Fruit fly (Drosophila melanogaster) S2 (cell line): Measurements from ENCODE around the gene CG16972.
"Not testable (repeated sequence)": the region's sequence is repeated elsewhere in the genome, so short reads cannot be mapped to it uniquely, and the experiment has no call there.

ENCODE experiments used
- CG8478 ChIP-seq: fragments of >200 bp; optimal IDR thresholded peaks from 2 replicates; lab custom pipeline; 2018
- CTCF ChIP-seq, 2 experiments: fragments of >200 bp; optimal IDR thresholded peaks; 2 replicates each; lab custom pipeline; 2018

The CG16972 gene

DNA sequence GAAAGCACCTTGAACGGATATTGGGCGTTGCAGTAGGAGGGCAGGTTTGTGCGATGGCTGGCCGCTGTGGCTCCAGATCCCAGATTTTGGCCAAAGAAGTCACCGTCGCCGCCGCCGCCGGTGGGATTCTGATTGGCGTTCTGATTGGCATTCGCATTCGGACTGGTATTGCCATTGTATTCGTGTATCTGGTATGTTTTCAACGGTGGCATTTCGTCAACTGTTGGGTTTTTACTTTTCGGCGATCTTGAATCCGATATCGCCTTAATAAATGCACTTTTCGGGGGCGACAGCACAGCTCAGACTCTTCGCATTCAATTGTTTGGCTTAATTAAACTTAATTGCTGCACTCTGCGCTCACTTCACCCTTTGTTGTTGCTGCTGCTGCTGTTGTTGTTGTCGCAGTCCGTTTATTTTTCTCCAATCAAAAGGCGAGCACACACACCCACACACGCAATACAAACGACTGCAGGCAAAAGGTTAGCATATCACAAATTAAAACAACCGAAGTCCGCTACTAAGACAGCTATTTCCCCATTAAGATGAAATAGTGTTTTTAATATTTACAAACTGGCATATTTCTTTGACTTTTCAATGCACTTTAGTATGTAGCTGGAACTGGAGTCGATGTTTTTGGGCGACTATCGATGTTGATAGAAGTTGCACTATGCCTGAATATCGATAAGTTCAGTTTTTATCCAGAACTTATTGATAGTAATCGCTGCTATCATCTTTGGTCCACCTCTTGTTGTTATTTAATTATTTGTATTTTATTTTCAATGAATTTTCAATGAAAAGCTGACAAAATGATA, 16.4 kb upstream of the CG16972 start, which contains the start of the genes CG9426 and mRF1:
Gene CG9426 (minus strand): TSS at position 643 of the 812 bp plus-strand sequence.
Gene mRF1 (plus strand): TSS at position 699 of the 812 bp plus-strand sequence.
- no peak for TF ChIP-seq CG8478 (lab: Kevin White, UChicago)
- TF ChIP-seq CTCF (optimal IDR thresholded peaks at IDR 0.05; lab: Kevin White, UChicago) = no peak

DNA sequence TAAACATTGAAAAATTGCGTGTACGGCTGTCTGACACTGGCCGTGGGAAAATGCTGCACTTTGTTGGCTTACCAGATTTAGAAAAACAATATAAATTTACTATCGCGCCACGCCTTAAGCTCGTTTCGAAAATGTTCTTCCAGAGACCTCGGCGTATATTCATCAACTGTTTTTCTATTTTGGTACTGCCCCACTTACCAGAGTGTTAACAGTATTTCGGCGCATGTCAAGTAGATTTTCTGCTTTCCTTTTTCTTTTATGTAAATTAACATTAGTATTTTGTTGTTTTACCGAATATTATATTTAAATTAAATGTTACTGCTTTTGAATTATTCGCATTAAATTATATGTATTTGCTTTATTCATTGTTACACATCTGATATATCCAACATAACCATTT, 11.9 kb upstream of the CG16972 start, which contains the start of gene kek4:
Gene kek4 (minus strand): TSS at position 341 of the 400 bp plus-strand sequence.
- no peak for TF ChIP-seq CTCF (optimal IDR thresholded peaks at IDR 0.05; lab: Kevin White, UChicago)
- TF ChIP-seq CG8478 (lab: Kevin White, UChicago) = no peak

DNA sequence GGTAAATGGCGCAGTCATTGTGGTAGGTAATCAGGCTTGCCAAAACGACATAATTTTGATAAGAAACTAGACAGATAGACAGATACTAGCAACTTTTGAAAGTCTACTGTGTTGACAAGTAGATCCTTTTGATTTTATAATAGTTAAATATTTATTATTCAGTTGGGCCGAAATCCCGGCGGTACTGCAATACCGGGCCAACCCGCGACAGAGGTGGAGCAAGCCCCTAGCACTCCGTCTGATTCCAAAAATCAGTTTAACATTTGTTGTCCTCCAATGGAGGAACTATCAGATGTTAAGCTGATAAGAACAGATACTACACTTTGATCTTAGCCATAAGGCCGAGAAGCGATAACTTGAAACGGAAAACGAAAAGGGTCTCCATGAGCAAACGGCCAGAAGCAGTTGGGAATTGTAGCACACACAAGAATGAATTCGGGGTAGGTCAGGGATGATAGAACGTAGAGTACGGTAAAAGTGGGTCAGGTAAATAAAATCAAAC, 8.7 kb upstream of the CG16972 start, which contains the start of gene CG15482:
Gene CG15482 (minus strand): TSS at position 51 of the 502 bp plus-strand sequence.
- TF ChIP-seq CG8478 (lab: Kevin White, UChicago); CTCF (optimal IDR thresholded peaks at IDR 0.05; lab: Kevin White, UChicago): not testable (repeated sequence)

DNA sequence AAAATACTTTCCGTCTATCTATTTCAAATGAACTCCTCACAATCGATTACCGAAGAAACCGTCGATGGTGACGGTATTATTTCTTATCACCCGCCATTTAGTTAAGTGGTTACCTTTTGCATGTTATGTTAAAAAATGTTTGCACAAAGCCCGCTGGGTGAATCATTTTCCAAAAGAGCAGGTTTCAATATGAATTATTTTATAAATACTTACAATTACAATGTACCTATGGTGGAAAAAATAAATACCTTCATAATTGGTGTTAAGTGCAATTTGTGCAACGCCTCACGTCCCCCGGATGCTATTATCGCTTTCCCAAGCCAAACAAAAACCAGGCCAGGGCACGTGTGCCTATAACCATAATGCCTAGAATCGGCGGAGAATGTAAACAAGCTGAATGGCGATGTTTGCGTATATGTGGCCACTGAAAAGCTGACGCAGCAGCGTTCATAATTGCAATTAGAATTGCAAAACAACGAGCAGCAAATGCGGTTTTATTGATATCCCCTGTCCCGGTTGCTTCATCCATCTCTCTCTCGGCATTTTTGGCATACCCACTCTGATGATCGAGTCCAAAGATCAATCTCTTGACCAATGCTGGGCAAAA, 3.9 kb upstream of the CG16972 start:
- TF ChIP-seq CG8478 (lab: Kevin White, UChicago) (no peak), CTCF (optimal IDR thresholded peaks at IDR 0.05; lab: Kevin White, UChicago) (no peak)

DNA sequence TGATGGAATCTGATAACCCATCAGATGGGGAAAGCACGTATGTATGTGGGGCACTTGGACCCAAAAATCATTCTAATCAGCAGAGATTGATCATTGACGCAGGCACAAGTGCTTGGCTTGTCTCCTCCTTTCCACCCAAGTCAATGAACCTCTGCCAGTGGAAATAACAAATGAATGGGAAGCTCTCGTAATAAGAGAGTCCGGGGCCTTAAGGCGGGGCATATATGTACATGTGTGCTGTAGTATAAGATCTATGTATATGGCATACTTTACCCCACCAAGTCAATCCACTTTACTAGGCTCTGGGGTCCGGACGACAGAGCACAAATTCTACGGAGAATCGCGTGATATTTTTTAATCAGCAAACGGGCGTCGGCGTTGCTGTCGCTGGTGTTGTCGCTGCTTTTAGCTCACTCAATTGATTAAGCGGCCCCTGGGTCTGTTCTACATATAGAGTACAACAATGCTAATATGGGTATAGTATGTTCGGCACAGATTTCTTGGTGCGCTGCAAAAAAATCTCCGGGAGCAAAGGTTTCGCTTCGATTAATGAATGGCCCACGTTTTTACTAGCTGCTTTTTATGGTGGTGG, 3.1 kb upstream of the CG16972 start:
- TF ChIP-seq CG8478 (lab: Kevin White, UChicago) = no peak
- TF ChIP-seq CTCF (optimal IDR thresholded peaks at IDR 0.05; lab: Kevin White, UChicago) = no peak

DNA sequence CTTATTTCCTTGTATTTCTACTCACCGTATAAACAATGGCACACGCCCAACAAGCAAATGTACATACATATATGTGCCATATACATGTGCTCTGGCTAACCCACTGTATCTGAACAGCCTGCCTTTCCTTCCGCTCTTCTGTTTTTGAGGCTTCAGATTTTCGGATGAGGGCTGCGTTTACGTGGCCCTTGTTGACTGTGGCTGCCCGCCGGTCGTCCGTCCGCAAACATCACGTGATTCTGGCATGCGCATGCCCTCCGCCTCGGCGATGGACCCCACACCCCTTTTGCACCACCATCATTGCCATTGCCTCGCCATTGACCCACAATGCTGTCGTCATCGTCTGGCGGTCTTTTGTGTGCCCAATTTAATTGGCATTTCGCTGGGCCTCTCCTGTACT, 2.2 kb upstream of the CG16972 start:
- TF ChIP-seq CTCF (optimal IDR thresholded peaks at IDR 0.05; lab: Kevin White, UChicago) (no peak), CG8478 (lab: Kevin White, UChicago) (no peak)

DNA sequence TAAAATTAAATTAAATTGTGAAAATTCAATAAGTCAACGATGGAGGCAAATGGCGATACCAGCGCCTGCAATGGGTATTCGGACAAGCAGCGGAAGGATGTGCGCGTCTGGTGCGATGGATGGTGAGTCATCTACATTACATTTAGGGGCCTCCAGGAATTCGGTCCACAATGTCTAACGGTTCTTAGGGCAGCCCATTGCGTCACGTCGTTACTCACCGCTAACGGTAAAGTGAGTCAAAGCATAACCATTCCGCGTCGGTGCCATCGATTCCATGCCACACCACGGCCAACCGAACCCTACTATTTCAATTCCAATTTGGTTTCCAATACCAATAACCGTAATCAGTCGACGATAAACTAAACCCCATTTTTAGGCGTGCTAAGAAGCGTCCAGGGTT, 1.1 kb upstream of the CG16972 start:
- TF ChIP-seq CTCF (optimal IDR thresholded peaks at IDR 0.05; lab: Kevin White, UChicago) (no peak), CG8478 (lab: Kevin White, UChicago) (no peak)

DNA sequence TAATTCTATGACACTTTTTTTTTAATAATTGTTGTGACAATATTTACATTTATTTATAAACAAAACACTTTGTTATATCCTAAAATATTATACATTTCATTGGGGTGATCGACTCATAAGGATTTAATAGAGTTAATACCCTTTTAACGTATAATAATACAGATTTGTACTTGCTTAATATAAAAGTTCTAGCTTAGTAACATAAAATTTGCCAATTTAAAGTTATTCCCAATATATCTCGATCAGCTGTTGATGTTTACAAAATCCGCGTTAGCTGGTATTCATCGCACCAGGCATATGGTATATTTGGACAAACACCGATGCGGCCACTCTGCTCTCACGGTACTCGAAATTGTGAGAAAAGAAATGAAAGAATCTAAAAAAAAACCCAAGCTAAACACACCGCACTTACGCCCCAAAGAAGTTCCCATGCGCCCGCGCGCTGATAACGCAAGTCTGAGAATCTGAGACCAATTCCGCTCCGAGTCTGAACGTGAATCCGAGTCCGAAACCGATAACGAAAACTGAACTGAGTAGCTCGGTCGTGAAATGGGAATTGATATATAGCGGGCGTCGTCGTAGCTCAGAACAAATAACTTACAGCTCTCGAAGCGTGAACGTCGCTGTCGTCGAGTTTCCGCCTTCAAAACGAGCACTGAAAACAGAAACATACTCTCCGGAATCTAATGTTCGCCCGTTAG, 492 bp upstream of the CG16972 start, which contains the start of gene Pect:
Gene Pect (plus strand): TSS at position 326 of the 701 bp plus-strand sequence.
- TF ChIP-seq CG8478 (lab: Kevin White, UChicago) (no peak), CTCF (optimal IDR thresholded peaks at IDR 0.05; lab: Kevin White, UChicago) (no peak)

DNA sequence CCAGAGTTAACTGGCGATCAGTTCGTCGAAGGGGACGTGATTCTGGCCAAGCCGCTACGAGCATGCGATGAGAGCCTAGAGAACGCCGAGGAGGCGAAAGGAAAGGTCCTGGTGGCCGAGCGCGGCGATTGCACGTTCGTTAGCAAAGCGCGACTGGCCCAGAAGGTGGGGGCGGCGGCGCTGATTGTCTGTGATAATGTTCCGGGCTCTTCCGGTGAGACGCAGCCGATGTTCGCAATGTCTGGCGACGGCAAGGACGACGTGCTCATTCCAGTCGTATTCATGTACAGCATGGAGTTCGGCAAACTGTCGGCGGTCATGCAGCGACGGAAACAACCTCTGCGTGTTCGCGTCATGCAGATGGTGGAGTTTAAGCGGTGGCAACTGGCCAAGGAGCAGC, 7.3 kb downstream of the CG16972 start:
- TF ChIP-seq CTCF (optimal IDR thresholded peaks at IDR 0.05; lab: Kevin White, UChicago) = no peak
- no peak for TF ChIP-seq CG8478 (lab: Kevin White, UChicago)

DNA sequence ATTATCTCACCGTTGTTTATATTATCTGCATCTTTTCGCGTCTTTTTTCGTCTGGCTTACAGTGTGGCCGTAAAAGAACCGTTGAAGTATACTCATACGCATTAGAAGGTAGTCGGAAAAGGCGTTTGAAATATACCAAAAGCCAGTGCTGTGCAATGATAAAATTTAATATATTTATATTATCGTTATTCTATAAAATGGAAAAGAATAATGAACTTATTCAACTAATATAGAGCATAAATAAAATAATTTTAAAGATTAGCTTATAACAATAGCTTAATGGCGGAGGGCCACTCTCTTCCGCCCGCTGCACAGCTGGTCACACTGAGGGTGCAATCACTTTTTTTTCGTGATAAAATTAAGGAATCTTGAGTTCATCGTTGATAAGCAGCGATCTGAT, 11.2 kb downstream of the CG16972 start, which contains the start of the genes CG16974 and Edem2:
Gene CG16974 (minus strand): TSS at position 86 of the 400 bp plus-strand sequence.
Gene Edem2 (plus strand): TSS at position 308 of the 400 bp plus-strand sequence.
- TF ChIP-seq CTCF (optimal IDR thresholded peaks at IDR 0.05; lab: Kevin White, UChicago) = no peak
- TF ChIP-seq CG8478 (lab: Kevin White, UChicago) = no peak

DNA sequence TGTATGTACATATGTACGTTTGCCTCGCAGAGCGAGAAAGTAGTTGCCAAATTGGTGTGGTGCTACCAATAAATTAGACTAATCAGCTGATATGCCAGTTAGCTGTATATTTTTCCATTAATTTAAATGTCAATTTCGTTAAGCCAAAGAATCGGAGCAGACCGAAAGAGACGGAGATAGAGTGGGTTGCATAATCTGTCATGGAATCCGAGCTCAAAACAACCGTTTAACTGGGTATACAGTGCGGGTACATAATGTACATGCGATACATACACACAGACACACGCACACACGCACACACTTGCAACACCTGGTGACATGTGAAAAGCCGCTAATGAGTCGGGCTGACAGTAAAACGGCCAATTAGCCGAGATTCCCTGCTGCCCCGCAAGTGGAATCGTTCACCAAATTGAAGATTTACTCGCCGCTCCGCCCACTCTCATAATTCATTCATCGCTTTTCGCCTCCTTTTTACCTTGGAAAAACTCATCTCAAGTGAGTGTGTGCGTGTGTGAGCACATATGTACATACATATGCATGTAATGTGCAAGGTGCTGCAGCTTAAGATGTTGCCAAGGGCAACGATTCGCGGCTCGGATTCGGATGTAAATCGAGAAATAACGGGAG, 11.9 kb downstream of the CG16972 start:
- no peak for TF ChIP-seq CG8478 (lab: Kevin White, UChicago)

DNA sequence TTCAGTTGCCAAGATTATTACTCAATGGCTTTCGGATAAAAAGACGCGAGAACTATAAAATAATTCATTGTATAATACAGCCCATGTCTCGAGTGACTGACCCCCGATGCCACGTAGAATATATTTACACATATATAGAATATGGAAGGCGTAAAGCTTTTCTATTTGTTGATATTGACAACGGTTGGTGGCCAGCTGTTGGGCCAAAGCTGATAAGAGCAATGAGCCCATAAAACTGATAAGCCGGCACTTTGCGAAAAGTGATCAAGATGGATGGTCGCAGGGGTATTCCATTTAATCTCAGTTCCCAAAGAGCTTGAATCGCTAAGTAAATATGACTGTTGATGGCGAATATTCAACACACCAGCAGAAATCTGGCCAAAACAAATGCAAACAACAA, 12.6 kb downstream of the CG16972 start:
- TF ChIP-seq CG8478 (lab: Kevin White, UChicago) (no peak), CTCF (optimal IDR thresholded peaks at IDR 0.05; lab: Kevin White, UChicago) (no peak)

DNA sequence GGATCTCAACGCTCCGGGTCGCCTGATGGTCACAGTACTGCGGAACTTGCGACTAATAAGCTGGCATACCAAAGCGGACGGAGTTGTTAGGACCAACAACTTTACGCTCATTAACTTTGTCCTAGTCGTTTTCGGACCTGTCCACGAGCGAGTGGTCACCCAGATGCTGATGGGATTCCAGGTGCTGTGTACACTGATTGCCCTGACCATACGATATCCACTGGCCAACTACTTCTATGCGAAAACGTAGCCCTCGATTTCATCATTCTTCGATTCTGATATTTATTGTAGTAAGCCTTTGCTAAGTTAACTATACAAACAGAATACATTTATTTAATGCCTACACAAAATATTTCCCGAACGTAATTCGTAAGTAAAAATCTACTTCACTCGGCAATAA, 19.9 kb downstream of the CG16972 start, which contains the start of gene Rsph1:
Gene Rsph1 (plus strand): TSS at position 301 of the 400 bp plus-strand sequence.
- TF ChIP-seq CG8478 (lab: Kevin White, UChicago) (no peak), CTCF (optimal IDR thresholded peaks at IDR 0.05; lab: Kevin White, UChicago) (no peak)
